Fruit fly (Drosophila melanogaster) whole organism, embryonic: ENCODE results near the gene CG43051.

Experiments used
- Abd-B ChIP-seq: fragments of 200-800 bp; sonication (Bioruptor generic); optimal IDR thresholded peaks from 2 replicates; lab custom pipeline; 2018; ENCODE audit warnings: missing biosample characterization, mild to moderate bottlenecking, missing genetic modification characterization, moderate library complexity
- BEAF-32 ChIP-seq: fragments of 200-800 bp; sonication (Bioruptor generic); optimal IDR thresholded peaks from 3 replicates; lab custom pipeline; 2017; ENCODE audit warnings: missing biosample characterization, missing genetic modification characterization, mild to moderate bottlenecking, moderate library complexity, missing genetic modification reagents
- CG10147 ChIP-seq: fragments of 200-800 bp; sonication (Bioruptor generic); optimal IDR thresholded peaks from 2 replicates; lab custom pipeline; 2019; ENCODE audit warnings: missing biosample characterization, mild to moderate bottlenecking, missing genetic modification characterization, moderate library complexity
- CG10979 ChIP-seq: fragments of 200-800 bp; sonication (Bioruptor generic); optimal IDR thresholded peaks from 2 replicates; lab custom pipeline; 2018; ENCODE audit warnings: missing biosample characterization, mild to moderate bottlenecking, missing genetic modification characterization, moderate library complexity
- CG11093 ChIP-seq: fragments of 200-800 bp; sonication (Bioruptor generic); IDR thresholded peaks from 3 replicates; pipeline ENCODE4 v1.3.6; 2022; ENCODE audit warnings: missing biosample characterization, missing genetic modification characterization
- CG11247 ChIP-seq: fragments of 200-800 bp; sonication (Bioruptor generic); IDR thresholded peaks from 2 replicates; pipeline ENCODE4 v1.3.6; 2022; ENCODE audit warnings: missing biosample characterization, missing genetic modification characterization
- CG11696 ChIP-seq: fragments of 200-800 bp; sonication (Bioruptor generic); IDR thresholded peaks from 2 replicates; pipeline ENCODE4 v1.3.6; 2022; ENCODE audit warnings: missing biosample characterization, missing genetic modification characterization
- CG1233 ChIP-seq: fragments of 200-800 bp; sonication (Bioruptor generic); optimal IDR thresholded peaks from 4 replicates; lab custom pipeline; 2018; ENCODE audit warnings: missing biosample characterization, mild to moderate bottlenecking, missing genetic modification characterization
- CG12769 ChIP-seq: fragments of 200-800 bp; sonication (Bioruptor generic); optimal IDR thresholded peaks from 2 replicates; lab custom pipeline; 2019; ENCODE audit warnings: missing biosample characterization, mild to moderate bottlenecking, missing genetic modification characterization, moderate library complexity
- CG12942 ChIP-seq: fragments of 200-800 bp; sonication (Bioruptor generic); optimal IDR thresholded peaks from 3 replicates; lab custom pipeline; 2016; ENCODE audit warnings: missing biosample characterization, missing genetic modification characterization
- CG13775 ChIP-seq: fragments of 200-800 bp; sonication (Bioruptor generic); optimal IDR thresholded peaks from 3 replicates; lab custom pipeline; 2017; ENCODE audit warnings: missing biosample characterization, mild to moderate bottlenecking, missing genetic modification characterization
- CG15696 ChIP-seq: fragments of 200-800 bp; sonication (Bioruptor generic); optimal IDR thresholded peaks from 2 replicates; lab custom pipeline; 2019; ENCODE audit warnings: missing biosample characterization, mild to moderate bottlenecking, missing genetic modification characterization, moderate library complexity
- CG3163 ChIP-seq: fragments of 200-800 bp; sonication (Bioruptor generic); optimal IDR thresholded peaks from 3 replicates; lab custom pipeline; 2016; ENCODE audit warnings: missing biosample characterization, missing genetic modification characterization
- CG32532 ChIP-seq: fragments of 200-800 bp; sonication (Bioruptor generic); IDR thresholded peaks from 2 replicates; pipeline ENCODE4 v1.3.6; 2022; ENCODE audit warnings: missing biosample characterization, missing genetic modification characterization
- CG4282 ChIP-seq: fragments of 200-800 bp; sonication (Bioruptor generic); optimal IDR thresholded peaks from 2 replicates; lab custom pipeline; 2016; ENCODE audit warnings: missing biosample characterization, missing genetic modification characterization
- CG6791 ChIP-seq: fragments of 200-800 bp; sonication (Bioruptor generic); IDR thresholded peaks from 3 replicates; pipeline ENCODE4 v1.3.6; 2022; ENCODE audit warnings: missing biosample characterization, missing genetic modification characterization; ENCODE audit not compliant: partially characterized antibody
- CG6813 ChIP-seq: fragments of 200-800 bp; sonication (Bioruptor generic); optimal IDR thresholded peaks from 2 replicates; lab custom pipeline; 2017; ENCODE audit warnings: missing biosample characterization, missing genetic modification characterization, mild to moderate bottlenecking, moderate library complexity, missing genetic modification reagents
- CG6854 ChIP-seq: fragments of 200-800 bp; sonication (Bioruptor generic); optimal IDR thresholded peaks from 3 replicates; lab custom pipeline; 2017; ENCODE audit warnings: missing biosample characterization, mild to moderate bottlenecking, missing genetic modification characterization
- CG8089 ChIP-seq: fragments of 200-800 bp; sonication (Bioruptor generic); optimal IDR thresholded peaks from 3 replicates; lab custom pipeline; 2016; ENCODE audit warnings: missing biosample characterization, missing genetic modification characterization
- CG8924 ChIP-seq: fragments of 200-800 bp; optimal IDR thresholded peaks from 3 replicates; lab custom pipeline; 2019; ENCODE audit warnings: missing biosample characterization, mild to moderate bottlenecking, missing genetic modification characterization, moderate library complexity
- CG8944 ChIP-seq: fragments of 200-800 bp; sonication (Bioruptor generic); optimal IDR thresholded peaks from 3 replicates; lab custom pipeline; 2016; ENCODE audit warnings: missing biosample characterization, missing genetic modification characterization
- CoRest ChIP-seq: fragments of 200-800 bp; sonication (Bioruptor generic); optimal IDR thresholded peaks from 3 replicates; lab custom pipeline; 2018; ENCODE audit warnings: missing biosample characterization, mild to moderate bottlenecking, missing genetic modification characterization, moderate library complexity
- Drgx ChIP-seq: fragments of 200-800 bp; sonication (Bioruptor generic); IDR thresholded peaks from 2 replicates; pipeline ENCODE4 v1.3.6; 2022; ENCODE audit warnings: missing biosample characterization, missing genetic modification characterization
- Eip74EF ChIP-seq, 2 experiments: fragments of 200-800 bp in 1 of 2; fragments of >200 bp in 1 of 2; sonication (Bioruptor generic) in 1 of 2; optimal IDR thresholded peaks; 2 replicates each; lab custom pipeline; 2017 to 2019; ENCODE audit warnings: missing biosample characterization in 2 of 2, missing genetic modification characterization in 2 of 2, mild to moderate bottlenecking in 1 of 2, moderate library complexity in 1 of 2
- Hey ChIP-seq: fragments of 200-800 bp; sonication (Bioruptor generic); optimal IDR thresholded peaks from 3 replicates; lab custom pipeline; 2018; ENCODE audit warnings: missing biosample characterization, mild to moderate bottlenecking, missing genetic modification characterization
- Kr ChIP-seq: fragments of 200-800 bp; sonication (Bioruptor generic); optimal IDR thresholded peaks from 2 replicates; lab custom pipeline; 2017; ENCODE audit warnings: missing biosample characterization, mild to moderate bottlenecking, missing genetic modification characterization
- Mes4 ChIP-seq: fragments of 200-800 bp; sonication (Bioruptor generic); optimal IDR thresholded peaks from 2 replicates; lab custom pipeline; 2016; ENCODE audit warnings: missing biosample characterization, missing genetic modification characterization
- NC2α ChIP-seq: fragments of 200-800 bp; sonication (Bioruptor generic); optimal IDR thresholded peaks from 2 replicates; lab custom pipeline; 2016; ENCODE audit warnings: missing biosample characterization, missing genetic modification characterization
- Sin3A ChIP-seq: fragments of >200 bp; optimal IDR thresholded peaks from 2 replicates; lab custom pipeline; 2018
- Tbp ChIP-seq: fragments of >200 bp; optimal IDR thresholded peaks from 2 replicates; lab custom pipeline; 2018; ENCODE audit warnings: missing biosample characterization, missing genetic modification characterization
- chinmo ChIP-seq: fragments of 200-800 bp; sonication (Bioruptor generic); IDR thresholded peaks from 4 replicates; pipeline ENCODE4 v1.3.6; 2022; ENCODE audit warnings: missing biosample characterization, missing genetic modification characterization; ENCODE audit not compliant: partially characterized antibody
- cwo ChIP-seq: fragments of 200-800 bp; sonication (Bioruptor generic); optimal IDR thresholded peaks from 3 replicates; lab custom pipeline; 2017; ENCODE audit warnings: missing biosample characterization, missing genetic modification characterization, mild to moderate bottlenecking, moderate library complexity, missing genetic modification reagents
- disco-r ChIP-seq: fragments of 200-800 bp; sonication (Bioruptor generic); optimal IDR thresholded peaks from 2 replicates; lab custom pipeline; 2016; ENCODE audit warnings: missing biosample characterization, missing genetic modification characterization
- ems ChIP-seq: fragments of 200-800 bp; sonication (Bioruptor generic); optimal IDR thresholded peaks from 3 replicates; lab custom pipeline; 2016; ENCODE audit warnings: missing biosample characterization, missing genetic modification characterization
- en ChIP-seq: fragments of 200-800 bp; sonication (Bioruptor generic); optimal IDR thresholded peaks from 2 replicates; lab custom pipeline; 2016; ENCODE audit warnings: missing biosample characterization, missing genetic modification characterization
- gcm ChIP-seq: fragments of 200-800 bp; sonication (Bioruptor generic); optimal IDR thresholded peaks from 2 replicates; lab custom pipeline; 2019; ENCODE audit warnings: missing biosample characterization, mild to moderate bottlenecking, missing genetic modification characterization, moderate library complexity
- gfzf ChIP-seq: fragments of 200-800 bp; sonication (Bioruptor generic); optimal IDR thresholded peaks from 2 replicates; lab custom pipeline; 2016; ENCODE audit warnings: missing biosample characterization, mild to moderate bottlenecking, missing genetic modification characterization, moderate library complexity
- ind ChIP-seq: fragments of 200-800 bp; sonication (Bioruptor generic); optimal IDR thresholded peaks from 3 replicates; lab custom pipeline; 2016; ENCODE audit warnings: missing biosample characterization, missing genetic modification characterization
- kah ChIP-seq: fragments of 200-800 bp; sonication (Bioruptor generic); optimal IDR thresholded peaks from 2 replicates; lab custom pipeline; 2018; ENCODE audit warnings: missing biosample characterization, mild to moderate bottlenecking, missing genetic modification characterization
- lola ChIP-seq, 3 experiments: fragments of >200 bp in 2 of 3; fragments of 200-800 bp in 1 of 3; sonication (Bioruptor generic) in 1 of 3; optimal IDR thresholded peaks; 2 replicates each; lab custom pipeline; 2017 to 2019; ENCODE audit warnings: missing biosample characterization in 3 of 3, missing genetic modification characterization in 3 of 3, mild to moderate bottlenecking in 1 of 3, moderate library complexity in 1 of 3
- nau ChIP-seq: fragments of 200-800 bp; sonication (Bioruptor generic); optimal IDR thresholded peaks from 3 replicates; lab custom pipeline; 2017; ENCODE audit warnings: missing biosample characterization, mild to moderate bottlenecking, missing genetic modification characterization, missing genetic modification reagents
- pb ChIP-seq: fragments of 200-800 bp; sonication (Bioruptor generic); optimal IDR thresholded peaks from 3 replicates; lab custom pipeline; 2016; ENCODE audit warnings: missing biosample characterization, missing genetic modification characterization
- row ChIP-seq: fragments of 200-800 bp; sonication (Bioruptor generic); IDR thresholded peaks from 3 replicates; pipeline ENCODE4 v1.3.6; 2022; ENCODE audit warnings: missing biosample characterization, missing genetic modification characterization
- toy ChIP-seq: fragments of 200-800 bp; sonication (Bioruptor generic); IDR thresholded peaks from 2 replicates; pipeline ENCODE4 v1.3.6; 2022; ENCODE audit warnings: missing biosample characterization, missing genetic modification characterization
- ttk ChIP-seq: fragments of 200-800 bp; sonication (Bioruptor generic); IDR thresholded peaks from 2 replicates; pipeline ENCODE4 v2.1.2; 2022; ENCODE audit warnings: missing biosample characterization, missing genetic modification characterization
- tx ChIP-seq: fragments of 200-800 bp; sonication (Bioruptor generic); optimal IDR thresholded peaks from 2 replicates; lab custom pipeline; 2016; ENCODE audit warnings: missing biosample characterization, missing genetic modification characterization
- zfh2 ChIP-seq: fragments of 200-800 bp; sonication (Bioruptor generic); optimal IDR thresholded peaks from 2 replicates; lab custom pipeline; 2016; ENCODE audit warnings: missing biosample characterization, missing genetic modification characterization

The CG43051 gene

dm6 chr2L:12497283-12498265, 10.2 kb upstream of the CG43051 start, which contains the start of gene t-cup (continued):
- no peak for TF ChIP-seq Abd-B (GFP tag; lab: Kevin White, UChicago)
- TF ChIP-seq Sin3A (lab: Kevin White, UChicago) = no peak
- no peak for TF ChIP-seq CG11093 (GFP tag; lab: Robert Waterston, UW)
- TF ChIP-seq pb (GFP tag; lab: Kevin White, UChicago) = peak; percentile 19
- no peak for TF ChIP-seq Tbp (GFP tag; lab: Kevin White, UChicago)
- TF ChIP-seq en (GFP tag; lab: Kevin White, UChicago) = peak; percentile 0
- peak; percentile 9 for TF ChIP-seq CG10147 (GFP tag; lab: Kevin White, UChicago)
- TF ChIP-seq CG32532 (GFP tag; lab: Robert Waterston, UW) = 0 out of 2 replicates have a peak, but pooled peaks have one; percentile 49
- peak in 1 of 2 experiments; percentile 26 for TF ChIP-seq Eip74EF (GFP tag; optimal IDR thresholded peaks at IDR 0.05; lab: Kevin White, UChicago)
- no peak for TF ChIP-seq CG4282 (GFP tag; lab: Kevin White, UChicago)
- TF ChIP-seq CG6791 (GFP tag; lab: Robert Waterston, UW) = no peak
- TF ChIP-seq ind (GFP tag; lab: Kevin White, UChicago) = no peak
- TF ChIP-seq CG13775 = peak; percentile 34
- TF ChIP-seq toy (GFP tag; lab: Robert Waterston, UW) = no peak
- TF ChIP-seq NC2α (GFP tag; lab: Kevin White, UChicago) = peak; percentile 84
- TF ChIP-seq tx (GFP tag; lab: Kevin White, UChicago) = peak; percentile 46
- peak; percentile 30 for TF ChIP-seq CG10979
- peak; percentile 37 for TF ChIP-seq CG15696 (tag; lab: Kevin White, UChicago)
- 0 out of 4 replicates have a peak, but pooled peaks have one; percentile 62 for TF ChIP-seq chinmo
- TF ChIP-seq CG12942 (GFP tag; lab: Kevin White, UChicago) = peak; percentile 43
- peak; percentile 52; the same call in 1 of the 2 replicates for TF ChIP-seq CG11247 (GFP tag; lab: Robert Waterston, UW)
- TF ChIP-seq CG11696 (GFP tag; lab: Robert Waterston, UW) = peak; percentile 49; the same call in 1 of the 2 replicates
- peak; percentile 69 for TF ChIP-seq CG8924 (tag; lab: Kevin White, UChicago)
- peak; percentile 59 for TF ChIP-seq CoRest (tag; lab: Kevin White, UChicago)
- peak; percentile 92 for TF ChIP-seq nau
- peak; percentile 79 for TF ChIP-seq CG6854 (GFP tag; lab: Kevin White, UChicago)
- TF ChIP-seq Mes4 (GFP tag; lab: Kevin White, UChicago) = peak; percentile 71
- TF ChIP-seq Hey = peak; percentile 83
- no peak for TF ChIP-seq gfzf (GFP tag; lab: Kevin White, UChicago)
- TF ChIP-seq Kr (GFP tag; lab: Kevin White, UChicago) = peak; percentile 5
- peak; percentile 52; the same call in 2 of the 3 replicates for TF ChIP-seq row (GFP tag; lab: Robert Waterston, UW)
- peak; percentile 46 for TF ChIP-seq CG3163
- peak; percentile 76 for TF ChIP-seq CG12769 (tag; lab: Kevin White, UChicago)
- no peak for TF ChIP-seq BEAF-32 (GFP tag; lab: Kevin White, UChicago)
- no peak for TF ChIP-seq ttk (GFP tag; lab: Robert Waterston, UW)
- peak; percentile 88 for TF ChIP-seq CG1233
- peak; percentile 35 for TF ChIP-seq CG8944 (GFP tag; lab: Kevin White, UChicago)
- TF ChIP-seq kah (GFP tag; lab: Kevin White, UChicago) = peak; percentile 56
- peak in 1 of 3 experiments; percentile 18 for TF ChIP-seq lola (GFP tag; optimal IDR thresholded peaks at IDR 0.05; lab: Kevin White, UChicago)
- peak; percentile 83 for TF ChIP-seq cwo
- no peak for TF ChIP-seq Drgx
- TF ChIP-seq CG8089 (GFP tag; lab: Kevin White, UChicago) = peak; percentile 52
- TF ChIP-seq zfh2 (GFP tag; lab: Kevin White, UChicago) = no peak
- TF ChIP-seq disco-r (GFP tag; lab: Kevin White, UChicago) = no peak
- peak; percentile 58 for TF ChIP-seq gcm (GFP tag; lab: Kevin White, UChicago)
- peak; percentile 69 for TF ChIP-seq ems (GFP tag; lab: Kevin White, UChicago)
- peak; percentile 94 for TF ChIP-seq CG6813 (GFP tag; lab: Kevin White, UChicago)
